Fruit fly (Drosophila melanogaster) whole organism, embryonic: Measurements from ENCODE around the gene Cyp18a1.
A peak's percentile ranks its signal among the peaks of the same experiment; 100 is the strongest.

Experiments used
- Adf1 ChIP-seq: fragments of 200-800 bp; sonication (Bioruptor generic); IDR thresholded peaks from 2 replicates; pipeline ENCODE4 v1.3.6; 2022; ENCODE audit warnings: missing biosample characterization, missing genetic modification characterization
- BEAF-32 ChIP-seq: fragments of 200-800 bp; sonication (Bioruptor generic); optimal IDR thresholded peaks from 3 replicates; lab custom pipeline; 2017; ENCODE audit warnings: missing biosample characterization, missing genetic modification characterization, mild to moderate bottlenecking, moderate library complexity, missing genetic modification reagents
- Blimp-1 ChIP-seq: fragments of 200-800 bp; sonication (Bioruptor generic); optimal IDR thresholded peaks from 3 replicates; lab custom pipeline; 2018; ENCODE audit warnings: missing biosample characterization, missing genetic modification characterization, mild to moderate bottlenecking, moderate library complexity, missing genetic modification reagents
- CG1024 ChIP-seq: fragments of 200-800 bp; sonication (Bioruptor generic); IDR thresholded peaks from 2 replicates; pipeline ENCODE4 v1.3.6; 2022; ENCODE audit warnings: missing biosample characterization, missing genetic modification characterization
- CG11093 ChIP-seq: fragments of 200-800 bp; sonication (Bioruptor generic); IDR thresholded peaks from 3 replicates; pipeline ENCODE4 v1.3.6; 2022; ENCODE audit warnings: missing biosample characterization, missing genetic modification characterization
- CG11560 ChIP-seq: fragments of 200-800 bp; sonication (Bioruptor generic); IDR thresholded peaks from 3 replicates; pipeline ENCODE4 v1.3.6; 2022; ENCODE audit warnings: missing biosample characterization, missing genetic modification characterization
- CG12769 ChIP-seq: fragments of 200-800 bp; sonication (Bioruptor generic); optimal IDR thresholded peaks from 2 replicates; lab custom pipeline; 2019; ENCODE audit warnings: missing biosample characterization, mild to moderate bottlenecking, missing genetic modification characterization, moderate library complexity
- CG14050 ChIP-seq: fragments of 200-800 bp; sonication (Bioruptor generic); IDR thresholded peaks from 3 replicates; pipeline ENCODE4 v1.3.6; 2022; ENCODE audit warnings: missing biosample characterization, missing genetic modification characterization
- CG1603 ChIP-seq: fragments of 200-800 bp; sonication (Bioruptor generic); optimal IDR thresholded peaks from 2 replicates; lab custom pipeline; 2019; ENCODE audit warnings: missing biosample characterization, mild to moderate bottlenecking, missing genetic modification characterization, moderate library complexity
- CG17385 ChIP-seq: fragments of 200-800 bp; sonication (Bioruptor generic); optimal IDR thresholded peaks from 3 replicates; lab custom pipeline; 2018; ENCODE audit warnings: missing biosample characterization, mild to moderate bottlenecking, missing genetic modification characterization
- CG17829 ChIP-seq: fragments of 200-800 bp; optimal IDR thresholded peaks from 2 replicates; lab custom pipeline; 2019; ENCODE audit warnings: missing biosample characterization, mild to moderate bottlenecking, missing genetic modification characterization, moderate library complexity
- CG1792 ChIP-seq: fragments of 200-800 bp; sonication (Bioruptor generic); optimal IDR thresholded peaks from 2 replicates; lab custom pipeline; 2016; ENCODE audit warnings: missing biosample characterization, missing genetic modification characterization
- CG2199 ChIP-seq: fragments of 200-800 bp; sonication (Bioruptor generic); IDR thresholded peaks from 3 replicates; pipeline ENCODE4 v1.3.6; 2022; ENCODE audit warnings: missing biosample characterization, missing genetic modification characterization
- CG31388 ChIP-seq: fragments of 200-800 bp; sonication (Bioruptor generic); optimal IDR thresholded peaks from 2 replicates; lab custom pipeline; 2016; ENCODE audit warnings: missing biosample characterization, missing genetic modification characterization
- CG33213 ChIP-seq: fragments of 200-800 bp; sonication (Bioruptor generic); optimal IDR thresholded peaks from 3 replicates; lab custom pipeline; 2016; ENCODE audit warnings: missing biosample characterization, missing genetic modification characterization
- CG3407 ChIP-seq: fragments of 200-800 bp; sonication (Bioruptor generic); optimal IDR thresholded peaks from 2 replicates; lab custom pipeline; 2018; ENCODE audit warnings: missing biosample characterization, mild to moderate bottlenecking, missing genetic modification characterization
- CG34224 ChIP-seq: fragments of 200-800 bp; sonication (Bioruptor generic); IDR thresholded peaks from 3 replicates; pipeline ENCODE4 v1.3.6; 2022; ENCODE audit warnings: missing biosample characterization, missing genetic modification characterization; ENCODE audit not compliant: partially characterized antibody
- CG4404 ChIP-seq: fragments of 200-800 bp; sonication (Bioruptor generic); IDR thresholded peaks from 2 replicates; pipeline ENCODE4 v1.3.6; 2022; ENCODE audit warnings: missing biosample characterization, missing genetic modification characterization
- CG4617 ChIP-seq: fragments of 200-800 bp; sonication (Bioruptor generic); optimal IDR thresholded peaks from 3 replicates; lab custom pipeline; 2016; ENCODE audit warnings: missing biosample characterization, missing genetic modification characterization, borderline replicate concordance
- CG5180 ChIP-seq: fragments of 200-800 bp; sonication (Bioruptor generic); optimal IDR thresholded peaks from 3 replicates; lab custom pipeline; 2017; ENCODE audit warnings: missing biosample characterization, missing genetic modification characterization, mild to moderate bottlenecking, moderate library complexity, missing genetic modification reagents
- CG7786 ChIP-seq: fragments of 200-800 bp; sonication (Bioruptor generic); optimal IDR thresholded peaks from 2 replicates; lab custom pipeline; 2016; ENCODE audit warnings: missing biosample characterization, missing genetic modification characterization
- CG8359 ChIP-seq: fragments of 200-800 bp; sonication (Bioruptor generic); optimal IDR thresholded peaks from 2 replicates; lab custom pipeline; 2017; ENCODE audit warnings: missing biosample characterization, mild to moderate bottlenecking, missing genetic modification characterization, borderline replicate concordance
- CoRest ChIP-seq: fragments of 200-800 bp; sonication (Bioruptor generic); optimal IDR thresholded peaks from 3 replicates; lab custom pipeline; 2018; ENCODE audit warnings: missing biosample characterization, mild to moderate bottlenecking, missing genetic modification characterization, moderate library complexity
- Deaf1 ChIP-seq: fragments of 200-800 bp; optimal IDR thresholded peaks from 3 replicates; lab custom pipeline; 2019; ENCODE audit warnings: missing biosample characterization, mild to moderate bottlenecking, missing genetic modification characterization, moderate library complexity
- Drgx ChIP-seq: fragments of 200-800 bp; sonication (Bioruptor generic); IDR thresholded peaks from 2 replicates; pipeline ENCODE4 v1.3.6; 2022; ENCODE audit warnings: missing biosample characterization, missing genetic modification characterization
- Side ChIP-seq: fragments of 200-800 bp; sonication (Bioruptor generic); optimal IDR thresholded peaks from 2 replicates; lab custom pipeline; 2016; ENCODE audit warnings: missing biosample characterization, missing genetic modification characterization
- ab ChIP-seq: fragments of 200-800 bp; sonication (Bioruptor generic); optimal IDR thresholded peaks from 2 replicates; lab custom pipeline; 2016; ENCODE audit warnings: missing biosample characterization, missing genetic modification characterization
- abd-A ChIP-seq: fragments of 200-800 bp; sonication (Bioruptor generic); optimal IDR thresholded peaks from 3 replicates; lab custom pipeline; 2019; ENCODE audit warnings: missing biosample characterization, mild to moderate bottlenecking, missing genetic modification characterization, moderate library complexity
- ac ChIP-seq: fragments of 200-800 bp; sonication (Bioruptor generic); optimal IDR thresholded peaks from 3 replicates; lab custom pipeline; 2017; ENCODE audit warnings: missing biosample characterization, mild to moderate bottlenecking, missing genetic modification characterization
- ato ChIP-seq: fragments of 200-800 bp; sonication (Bioruptor generic); IDR thresholded peaks from 2 replicates; pipeline ENCODE4 v1.3.6; 2022; ENCODE audit warnings: missing biosample characterization, missing genetic modification characterization; ENCODE audit not compliant: partially characterized antibody
- caup ChIP-seq: fragments of 200-800 bp; sonication (Bioruptor generic); optimal IDR thresholded peaks from 3 replicates; lab custom pipeline; 2017; ENCODE audit warnings: missing biosample characterization, mild to moderate bottlenecking, missing genetic modification characterization, moderate library complexity; ENCODE audit not compliant: severe bottlenecking
- cg ChIP-seq: fragments of 200-800 bp; sonication (Bioruptor generic); optimal IDR thresholded peaks from 3 replicates; lab custom pipeline; 2019; ENCODE audit warnings: missing biosample characterization, mild to moderate bottlenecking, missing genetic modification characterization, moderate library complexity
- ci ChIP-seq: fragments of 200-800 bp; sonication (Bioruptor generic); IDR thresholded peaks from 3 replicates; pipeline ENCODE4 v1.3.6; 2022; ENCODE audit warnings: missing biosample characterization, missing genetic modification characterization
- crc ChIP-seq: fragments of 200-800 bp; sonication (Bioruptor generic); optimal IDR thresholded peaks from 2 replicates; lab custom pipeline; 2016; ENCODE audit warnings: missing biosample characterization, missing genetic modification characterization
- crol ChIP-seq: fragments of 200-800 bp; sonication (Bioruptor generic); IDR thresholded peaks from 2 replicates; pipeline ENCODE4 v1.3.6; 2022; ENCODE audit warnings: missing biosample characterization, missing genetic modification characterization
- disco-r ChIP-seq: fragments of 200-800 bp; sonication (Bioruptor generic); optimal IDR thresholded peaks from 2 replicates; lab custom pipeline; 2016; ENCODE audit warnings: missing biosample characterization, missing genetic modification characterization
- emc ChIP-seq: fragments of 200-800 bp; sonication (Bioruptor generic); optimal IDR thresholded peaks from 2 replicates; lab custom pipeline; 2016; ENCODE audit warnings: missing biosample characterization, missing genetic modification characterization
- esg ChIP-seq: fragments of 200-800 bp; sonication (Bioruptor generic); conservative IDR thresholded peaks from 2 replicates; pipeline ENCODE4 v1.3.6; 2022; ENCODE audit warnings: missing biosample characterization, missing genetic modification characterization
- fru ChIP-seq: fragments of >200 bp; optimal IDR thresholded peaks from 2 replicates; lab custom pipeline; 2017
- grn ChIP-seq: fragments of 200-800 bp; sonication (Bioruptor generic); optimal IDR thresholded peaks from 3 replicates; lab custom pipeline; 2017; ENCODE audit warnings: missing biosample characterization, missing genetic modification characterization
- kni ChIP-seq: fragments of 200-800 bp; sonication (Bioruptor generic); optimal IDR thresholded peaks from 3 replicates; lab custom pipeline; 2017; ENCODE audit warnings: mild to moderate bottlenecking, missing biosample characterization, missing genetic modification reagents, missing genetic modification characterization
- oc ChIP-seq: fragments of 200-800 bp; sonication (Bioruptor generic); optimal IDR thresholded peaks from 2 replicates; lab custom pipeline; 2018; ENCODE audit warnings: missing biosample characterization, mild to moderate bottlenecking, missing genetic modification characterization, moderate library complexity
- org-1 ChIP-seq: fragments of 200-800 bp; sonication (Bioruptor generic); optimal IDR thresholded peaks from 2 replicates; lab custom pipeline; 2017; ENCODE audit warnings: missing biosample characterization, missing genetic modification characterization
- rib ChIP-seq: fragments of 200-800 bp; sonication (Bioruptor generic); IDR thresholded peaks from 2 replicates; pipeline ENCODE4 v1.3.6; 2022; ENCODE audit warnings: missing biosample characterization, missing genetic modification characterization
- schlank ChIP-seq: fragments of 200-800 bp; sonication (Bioruptor generic); optimal IDR thresholded peaks from 2 replicates; lab custom pipeline; 2018; ENCODE audit warnings: missing biosample characterization, mild to moderate bottlenecking, missing genetic modification characterization
- tgo ChIP-seq: fragments of 200-800 bp; sonication (Bioruptor generic); IDR thresholded peaks from 3 replicates; pipeline ENCODE4 v1.3.6; 2022; ENCODE audit warnings: missing biosample characterization, missing genetic modification characterization
- tll ChIP-seq, 2 experiments: fragments of 200-800 bp in 1 of 2; fragments of >200 bp in 1 of 2; sonication (Bioruptor generic) in 1 of 2; optimal IDR thresholded peaks; 2 replicates each; lab custom pipeline; 2017 to 2019; ENCODE audit warnings: missing biosample characterization in 2 of 2, missing genetic modification characterization in 2 of 2, mild to moderate bottlenecking in 1 of 2, moderate library complexity in 1 of 2
- trem ChIP-seq: fragments of 200-800 bp; optimal IDR thresholded peaks from 3 replicates; lab custom pipeline; 2019; ENCODE audit warnings: missing biosample characterization, mild to moderate bottlenecking, missing genetic modification characterization, moderate library complexity
- usp ChIP-seq: fragments of >200 bp; optimal IDR thresholded peaks from 2 replicates; lab custom pipeline; 2017; ENCODE audit warnings: missing biosample characterization, missing genetic modification characterization
- vvl ChIP-seq: fragments of 200-800 bp; sonication (Bioruptor generic); IDR thresholded peaks from 2 replicates; pipeline ENCODE4 v1.3.6; 2022; ENCODE audit warnings: missing biosample characterization, missing genetic modification characterization
- zen ChIP-seq: fragments of 200-800 bp; sonication (Bioruptor generic); optimal IDR thresholded peaks from 3 replicates; lab custom pipeline; 2018; ENCODE audit warnings: missing biosample characterization, mild to moderate bottlenecking, missing genetic modification characterization, moderate library complexity
- zf30C ChIP-seq: fragments of 200-800 bp; sonication (Bioruptor generic); optimal IDR thresholded peaks from 3 replicates; lab custom pipeline; 2018; ENCODE audit warnings: missing biosample characterization, mild to moderate bottlenecking, missing genetic modification characterization

Cyp18a1 gene

dm6 chrX:18668293-18668692, 24.5 kb downstream of the Cyp18a1 start (continued):
- TF ChIP-seq ac (no peak), CG1024 (GFP tag; lab: Robert Waterston, UW) (no peak), CG8359 (GFP tag; lab: Kevin White, UChicago) (no peak), CG12769 (tag; lab: Kevin White, UChicago) (peak; percentile 25), BEAF-32 (GFP tag; lab: Kevin White, UChicago) (no peak), ato (GFP tag; lab: Robert Waterston, UW) (no peak), CG1792 (GFP tag; lab: Kevin White, UChicago) (no peak), Blimp-1 (GFP tag; lab: Kevin White, UChicago) (peak; percentile 53), ci (GFP tag; lab: Robert Waterston, UW) (no peak), CG17829 (tag; lab: Kevin White, UChicago) (no peak), zf30C (GFP tag; lab: Kevin White, UChicago) (no peak), CG7786 (GFP tag; lab: Kevin White, UChicago) (no peak), trem (no peak), cg (GFP tag; lab: Kevin White, UChicago) (peak; percentile 79), Deaf1 (tag; lab: Kevin White, UChicago) (no peak), esg (GFP tag; lab: Robert Waterston, UW) (no peak), CG14050 (no peak), CG31388 (GFP tag; lab: Kevin White, UChicago) (no peak), CG2199 (GFP tag; lab: Robert Waterston, UW) (no peak), abd-A (tag; lab: Kevin White, UChicago) (peak; percentile 58), CG1603 (tag; lab: Kevin White, UChicago) (no peak), tll (GFP tag; optimal IDR thresholded peaks at IDR 0.05; lab: Kevin White, UChicago) (peak in 1 of 2 experiments; percentile 96), CG5180 (GFP tag; lab: Kevin White, UChicago) (peak; percentile 84), CG11093 (GFP tag; lab: Robert Waterston, UW) (no peak), CG4617 (GFP tag; lab: Kevin White, UChicago) (no peak), Drgx (GFP tag; lab: Robert Waterston, UW) (no peak), oc (tag; lab: Kevin White, UChicago) (peak; percentile 16), grn (GFP tag; lab: Kevin White, UChicago) (no peak), usp (no peak), CG33213 (GFP tag; lab: Kevin White, UChicago) (no peak), fru (no peak), zen (tag; lab: Kevin White, UChicago) (peak; percentile 26), ab (GFP tag; lab: Kevin White, UChicago) (no peak), kni (peak; percentile 9), CG34224 (no peak), vvl (GFP tag; lab: Robert Waterston, UW) (peak; percentile 61; the same call in 1 of the 2 replicates), rib (GFP tag; lab: Robert Waterston, UW) (no peak), org-1 (GFP tag; lab: Kevin White, UChicago) (no peak)

dm6 chrX:18665715-18666267, 27.1 kb downstream of the Cyp18a1 start:
- no peak for TF ChIP-seq CG17385 (GFP tag; lab: Kevin White, UChicago)
- TF ChIP-seq schlank = no peak
- TF ChIP-seq emc (GFP tag; lab: Kevin White, UChicago) = no peak
- TF ChIP-seq CG4404 = no peak
- no peak for TF ChIP-seq CG3407 (GFP tag; lab: Kevin White, UChicago)
- no peak for TF ChIP-seq CoRest (tag; lab: Kevin White, UChicago)
- no peak for TF ChIP-seq Side (GFP tag; lab: Kevin White, UChicago)
- no peak for TF ChIP-seq tgo (GFP tag; lab: Robert Waterston, UW)
- no peak for TF ChIP-seq disco-r (GFP tag; lab: Kevin White, UChicago)
- TF ChIP-seq caup (GFP tag; lab: Kevin White, UChicago) = no peak
- no peak for TF ChIP-seq CG11560
- no peak for TF ChIP-seq crc (GFP tag; lab: Kevin White, UChicago)
- TF ChIP-seq Adf1 (GFP tag; lab: Robert Waterston, UW) = peak; percentile 30; the same call in 1 of the 2 replicates
- peak; percentile 16; the same call in 1 of the 2 replicates for TF ChIP-seq crol (GFP tag; lab: Robert Waterston, UW)
